Worm (Caenorhabditis elegans): ENCODE results near the gene ZK418.2.

ce11 chrIII:7133559-7133958 lies 42.4 kb downstream of the ZK418.2 start, which contains the start of the genes pot-1 and ggtb-1:
- no peak for TF ChIP-seq nhr-76 (tag; optimal IDR thresholded peaks at IDR 0.05)
- TF ChIP-seq nhr-20 (tag; optimal IDR thresholded peaks at IDR 0.05), result no peak
